Worm (Caenorhabditis elegans) whole organism, L3 larva: ENCODE results near the gene C52G5.3.

Source experiments
- ceh-16 ChIP-seq: sonication (generic microtip); optimal IDR thresholded peaks from 2 replicates; lab custom pipeline; 2017; ENCODE audit warnings: missing biosample characterization, missing genetic modification characterization
- eor-1 ChIP-seq, 2 experiments: fragments of 150-350 bp; optimal IDR thresholded peaks; 2 replicates each; lab custom pipeline; 2014 to 2018; ENCODE audit warnings: missing biosample characterization in 2 of 2, missing genetic modification characterization in 2 of 2
- fos-1 ChIP-seq: fragments of 150-350 bp; optimal IDR thresholded peaks from 2 replicates; lab custom pipeline; 2014; ENCODE audit warnings: missing biosample characterization, missing genetic modification characterization
- mdl-1 ChIP-seq: fragments of 150-350 bp; optimal IDR thresholded peaks from 2 replicates; lab custom pipeline; 2014; ENCODE audit warnings: missing biosample characterization, missing genetic modification characterization
- nhr-12 ChIP-seq: fragments of 150-350 bp; optimal IDR thresholded peaks from 2 replicates; lab custom pipeline; 2014; ENCODE audit warnings: missing biosample characterization, missing genetic modification characterization
- unc-39 ChIP-seq: sonication (generic microtip); optimal IDR thresholded peaks from 4 replicates; lab custom pipeline; 2017; ENCODE audit warnings: missing biosample characterization, missing genetic modification characterization

DNA sequence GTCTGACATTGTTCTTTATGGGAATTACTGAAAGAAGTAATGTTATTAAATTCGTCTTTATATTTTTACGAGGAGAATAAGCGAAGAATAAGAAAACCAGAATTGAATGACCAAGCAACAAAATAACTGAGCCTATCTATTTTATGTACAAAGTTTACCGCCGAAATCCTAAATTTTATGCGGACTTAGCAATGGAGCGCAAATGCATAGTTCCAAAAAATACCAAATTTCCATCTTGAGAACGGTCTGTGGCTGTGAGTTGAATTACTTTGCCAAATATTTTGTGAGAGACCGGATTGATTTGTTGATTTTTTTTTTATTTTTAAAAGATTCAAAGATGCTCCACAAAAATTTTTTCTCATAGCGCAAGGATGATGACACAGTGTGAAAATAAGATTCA lies 6.6 kb upstream of the C52G5.3 start, which contains the start of gene chd-3:
- TF ChIP-seq eor-1 (tag; optimal IDR thresholded peaks at IDR 0.05; lab: Kevin White, UChicago) (no peak), nhr-12 (no peak), ceh-16 (tag; lab: Kevin White, UChicago) (no peak), fos-1 (tag; lab: Kevin White, UChicago) (no peak), unc-39 (tag; lab: Kevin White, UChicago) (no peak), mdl-1 (no peak)
